Worm (Caenorhabditis elegans): ENCODE measurements around the gene C04B4.6.

- no peak for TF ChIP-seq ham-2 (GFP tag; optimal IDR thresholded peaks at IDR 0.05)
- TF ChIP-seq snpc-4 (tag; optimal IDR thresholded peaks at IDR 0.05): no peak
- TF ChIP-seq sptf-1 (tag; optimal IDR thresholded peaks at IDR 0.05): no peak
- no peak for TF ChIP-seq lin-13 (tag; optimal IDR thresholded peaks at IDR 0.05)
- TF ChIP-seq nhr-28 (tag; optimal IDR thresholded peaks at IDR 0.05): no peak
- no peak for TF ChIP-seq unc-62 (GFP tag; optimal IDR thresholded peaks at IDR 0.05)
- no peak for TF ChIP-seq lsy-2 (tag; optimal IDR thresholded peaks at IDR 0.05)
- TF ChIP-seq nhr-237 (tag; optimal IDR thresholded peaks at IDR 0.05): no peak
- TF ChIP-seq pha-4 (tag; optimal IDR thresholded peaks at IDR 0.05): no peak
Observed at ce11 chrX:12230357-12230756, 45.1 kb downstream of the C04B4.6 start.

Measured in whole organism, mixed stage, embryonic.